Fruit fly (Drosophila melanogaster) whole organism, embryonic: ENCODE measurements around the gene Rab23.

ENCODE experiments used
- B-H1 ChIP-seq: fragments of 200-800 bp; sonication (Bioruptor generic); IDR thresholded peaks from 3 replicates; pipeline ENCODE4 v1.3.6; 2022; ENCODE audit warnings: missing biosample characterization, missing genetic modification characterization
- B-H2 ChIP-seq: fragments of 200-800 bp; sonication (Bioruptor generic); optimal IDR thresholded peaks from 2 replicates; lab custom pipeline; 2018; ENCODE audit warnings: missing biosample characterization, mild to moderate bottlenecking, missing genetic modification characterization
- CG10267 ChIP-seq: fragments of 200-800 bp; sonication (Bioruptor generic); optimal IDR thresholded peaks from 2 replicates; lab custom pipeline; 2018; ENCODE audit warnings: missing biosample characterization, mild to moderate bottlenecking, missing genetic modification characterization, moderate library complexity
- CG11398 ChIP-seq: fragments of 200-800 bp; sonication (Bioruptor generic); optimal IDR thresholded peaks from 2 replicates; lab custom pipeline; 2016; ENCODE audit warnings: missing biosample characterization, missing genetic modification characterization
- CG11456 ChIP-seq: fragments of 200-800 bp; sonication (Bioruptor generic); IDR thresholded peaks from 3 replicates; pipeline ENCODE4 v1.3.6; 2022; ENCODE audit warnings: missing biosample characterization, missing genetic modification characterization
- CG1529 ChIP-seq: fragments of 200-800 bp; sonication (Bioruptor generic); optimal IDR thresholded peaks from 3 replicates; lab custom pipeline; 2018; ENCODE audit warnings: missing biosample characterization, missing genetic modification characterization
- CG15601 ChIP-seq: fragments of 200-800 bp; sonication (Bioruptor generic); optimal IDR thresholded peaks from 3 replicates; lab custom pipeline; 2019; ENCODE audit warnings: missing biosample characterization, mild to moderate bottlenecking, missing genetic modification characterization, moderate library complexity
- CG17568 ChIP-seq: fragments of 200-800 bp; sonication (Bioruptor generic); optimal IDR thresholded peaks from 2 replicates; lab custom pipeline; 2018; ENCODE audit warnings: missing biosample characterization, mild to moderate bottlenecking, missing genetic modification characterization, moderate library complexity
- CG30431 ChIP-seq: fragments of 200-800 bp; sonication (Bioruptor generic); optimal IDR thresholded peaks from 2 replicates; lab custom pipeline; 2017; ENCODE audit warnings: missing biosample characterization, missing genetic modification characterization
- CG31388 ChIP-seq: fragments of 200-800 bp; sonication (Bioruptor generic); optimal IDR thresholded peaks from 2 replicates; lab custom pipeline; 2016; ENCODE audit warnings: missing biosample characterization, missing genetic modification characterization
- CG3163 ChIP-seq: fragments of 200-800 bp; sonication (Bioruptor generic); optimal IDR thresholded peaks from 3 replicates; lab custom pipeline; 2016; ENCODE audit warnings: missing biosample characterization, missing genetic modification characterization
- CG33557 ChIP-seq: fragments of 200-800 bp; sonication (Bioruptor generic); optimal IDR thresholded peaks from 2 replicates; lab custom pipeline; 2019; ENCODE audit warnings: missing biosample characterization, mild to moderate bottlenecking, missing genetic modification characterization, moderate library complexity
- CG3407 ChIP-seq: fragments of 200-800 bp; sonication (Bioruptor generic); optimal IDR thresholded peaks from 2 replicates; lab custom pipeline; 2018; ENCODE audit warnings: missing biosample characterization, mild to moderate bottlenecking, missing genetic modification characterization
- CG34376 ChIP-seq: fragments of 200-800 bp; sonication (Bioruptor generic); optimal IDR thresholded peaks from 2 replicates; lab custom pipeline; 2018; ENCODE audit warnings: missing biosample characterization, mild to moderate bottlenecking, missing genetic modification characterization
- CG3838 ChIP-seq: fragments of 200-800 bp; sonication (Bioruptor generic); optimal IDR thresholded peaks from 3 replicates; lab custom pipeline; 2016; ENCODE audit warnings: missing biosample characterization, missing genetic modification characterization
- CG42726 ChIP-seq: fragments of 200-800 bp; sonication (Bioruptor generic); IDR thresholded peaks from 2 replicates; pipeline ENCODE4 v1.3.6; 2022; ENCODE audit warnings: missing biosample characterization, missing genetic modification characterization; ENCODE audit not compliant: partially characterized antibody
- CG4707 ChIP-seq: fragments of 200-800 bp; sonication (Bioruptor generic); optimal IDR thresholded peaks from 2 replicates; lab custom pipeline; 2018; ENCODE audit warnings: missing biosample characterization, mild to moderate bottlenecking, missing genetic modification characterization, moderate library complexity
- CG7839 ChIP-seq: fragments of 200-800 bp; sonication (Bioruptor generic); optimal IDR thresholded peaks from 3 replicates; lab custom pipeline; 2018; ENCODE audit warnings: missing biosample characterization, mild to moderate bottlenecking, missing genetic modification characterization, moderate library complexity
- CG8765 ChIP-seq: fragments of 200-800 bp; sonication (Bioruptor generic); IDR thresholded peaks from 2 replicates; pipeline ENCODE4 v1.3.6; 2022; ENCODE audit warnings: missing biosample characterization, missing genetic modification characterization
- CG9932 ChIP-seq: fragments of 200-800 bp; sonication (Bioruptor generic); IDR thresholded peaks from 2 replicates; pipeline ENCODE4 v1.3.6; 2022; ENCODE audit warnings: missing biosample characterization, missing genetic modification characterization
- Dbx ChIP-seq: fragments of 200-800 bp; sonication (Bioruptor generic); IDR thresholded peaks from 3 replicates; pipeline ENCODE4 v1.3.6; 2022; ENCODE audit warnings: missing biosample characterization, missing genetic modification characterization
- Doc2 ChIP-seq: fragments of 200-800 bp; sonication (Bioruptor generic); IDR thresholded peaks from 2 replicates; pipeline ENCODE4 v1.3.6; 2022; ENCODE audit warnings: missing biosample characterization, missing genetic modification characterization
- Dp ChIP-seq: fragments of 200-800 bp; sonication (Bioruptor generic); optimal IDR thresholded peaks from 2 replicates; lab custom pipeline; 2018; ENCODE audit warnings: missing biosample characterization, mild to moderate bottlenecking, missing genetic modification characterization, moderate library complexity
- Elba2 ChIP-seq: fragments of 200-800 bp; sonication (Bioruptor generic); optimal IDR thresholded peaks from 3 replicates; lab custom pipeline; 2016; ENCODE audit warnings: missing biosample characterization, missing genetic modification characterization
- H2.0 ChIP-seq: fragments of 200-800 bp; sonication (Bioruptor generic); IDR thresholded peaks from 2 replicates; pipeline ENCODE4 v1.3.6; 2022; ENCODE audit warnings: missing biosample characterization, missing genetic modification characterization
- HmgZ ChIP-seq: fragments of 200-800 bp; sonication (Bioruptor generic); optimal IDR thresholded peaks from 2 replicates; lab custom pipeline; 2018; ENCODE audit warnings: missing biosample characterization, mild to moderate bottlenecking, missing genetic modification characterization
- Hr39 ChIP-seq: fragments of >200 bp; optimal IDR thresholded peaks from 2 replicates; lab custom pipeline; 2017
- Lpt ChIP-seq: fragments of >200 bp; optimal IDR thresholded peaks from 2 replicates; lab custom pipeline; 2018; ENCODE audit warnings: missing biosample characterization, missing genetic modification characterization
- Rfx ChIP-seq: fragments of 200-800 bp; sonication (Bioruptor generic); IDR thresholded peaks from 2 replicates; pipeline ENCODE4 v1.3.6; 2022; ENCODE audit warnings: missing biosample characterization, missing genetic modification characterization
- ara ChIP-seq: fragments of 200-800 bp; sonication (Bioruptor generic); IDR thresholded peaks from 2 replicates; pipeline ENCODE4 v1.3.6; 2022; ENCODE audit warnings: missing biosample characterization, missing genetic modification characterization
- cwo ChIP-seq: fragments of 200-800 bp; sonication (Bioruptor generic); optimal IDR thresholded peaks from 3 replicates; lab custom pipeline; 2017; ENCODE audit warnings: missing biosample characterization, missing genetic modification characterization, mild to moderate bottlenecking, moderate library complexity, missing genetic modification reagents
- danr ChIP-seq: fragments of 200-800 bp; sonication (Bioruptor generic); IDR thresholded peaks from 2 replicates; pipeline ENCODE4 v1.3.6; 2022; ENCODE audit warnings: missing biosample characterization, missing genetic modification characterization
- disco-r ChIP-seq: fragments of 200-800 bp; sonication (Bioruptor generic); optimal IDR thresholded peaks from 2 replicates; lab custom pipeline; 2016; ENCODE audit warnings: missing biosample characterization, missing genetic modification characterization
- dmrt11E ChIP-seq: fragments of 200-800 bp; sonication (Bioruptor generic); optimal IDR thresholded peaks from 3 replicates; lab custom pipeline; 2018; ENCODE audit warnings: missing biosample characterization, mild to moderate bottlenecking, missing genetic modification characterization, moderate library complexity
- gfzf ChIP-seq: fragments of 200-800 bp; sonication (Bioruptor generic); optimal IDR thresholded peaks from 2 replicates; lab custom pipeline; 2016; ENCODE audit warnings: missing biosample characterization, mild to moderate bottlenecking, missing genetic modification characterization, moderate library complexity
- her ChIP-seq: fragments of 200-800 bp; sonication (Bioruptor generic); optimal IDR thresholded peaks from 2 replicates; lab custom pipeline; 2016; ENCODE audit warnings: missing biosample characterization, missing genetic modification characterization
- hth ChIP-seq: fragments of >200 bp; optimal IDR thresholded peaks from 2 replicates; lab custom pipeline; 2017; ENCODE audit warnings: inconsistent platforms
- ind ChIP-seq: fragments of 200-800 bp; sonication (Bioruptor generic); optimal IDR thresholded peaks from 3 replicates; lab custom pipeline; 2016; ENCODE audit warnings: missing biosample characterization, missing genetic modification characterization
- inv ChIP-seq: fragments of 200-800 bp; sonication (Bioruptor generic); IDR thresholded peaks from 2 replicates; pipeline ENCODE4 v1.3.6; 2022; ENCODE audit warnings: missing biosample characterization, missing genetic modification characterization; ENCODE audit not compliant: partially characterized antibody
- nerfin-1 ChIP-seq: fragments of 200-800 bp; sonication (Bioruptor generic); optimal IDR thresholded peaks from 3 replicates; lab custom pipeline; 2019; ENCODE audit warnings: missing biosample characterization, mild to moderate bottlenecking, missing genetic modification characterization, moderate library complexity
- nom ChIP-seq: fragments of 200-800 bp; sonication (Bioruptor generic); optimal IDR thresholded peaks from 2 replicates; lab custom pipeline; 2017; ENCODE audit warnings: missing biosample characterization, missing genetic modification characterization, mild to moderate bottlenecking, moderate library complexity, missing genetic modification reagents
- pum ChIP-seq: fragments of 200-800 bp; sonication (Bioruptor generic); optimal IDR thresholded peaks from 2 replicates; lab custom pipeline; 2016; ENCODE audit warnings: missing biosample characterization, missing genetic modification characterization
- schlank ChIP-seq: fragments of 200-800 bp; sonication (Bioruptor generic); optimal IDR thresholded peaks from 2 replicates; lab custom pipeline; 2018; ENCODE audit warnings: missing biosample characterization, mild to moderate bottlenecking, missing genetic modification characterization
- sens ChIP-seq: fragments of 200-800 bp; sonication (Bioruptor generic); peaks from one replicate; lab custom pipeline; 2016; ENCODE audit warnings: missing biosample characterization, missing genetic modification characterization
- slbo ChIP-seq: fragments of 200-800 bp; sonication (Bioruptor generic); IDR thresholded peaks from 2 replicates; pipeline ENCODE4 v1.3.6; 2022; ENCODE audit warnings: missing biosample characterization, missing genetic modification characterization
- tx ChIP-seq: fragments of 200-800 bp; sonication (Bioruptor generic); optimal IDR thresholded peaks from 2 replicates; lab custom pipeline; 2016; ENCODE audit warnings: missing biosample characterization, missing genetic modification characterization
- vnd ChIP-seq: fragments of 200-800 bp; sonication (Bioruptor generic); IDR thresholded peaks from 3 replicates; pipeline ENCODE4 v1.3.6; 2022; ENCODE audit warnings: missing biosample characterization, missing genetic modification characterization; ENCODE audit not compliant: partially characterized antibody
- zen2 ChIP-seq: fragments of 200-800 bp; sonication (Bioruptor generic); IDR thresholded peaks from 3 replicates; pipeline ENCODE4 v1.3.6; 2022; ENCODE audit warnings: missing biosample characterization, missing genetic modification characterization; ENCODE audit not compliant: partially characterized antibody
- zfh1 ChIP-seq: fragments of 200-800 bp; sonication (Bioruptor generic); IDR thresholded peaks from 3 replicates; pipeline ENCODE4 v1.3.6; 2022; ENCODE audit warnings: missing biosample characterization, missing genetic modification characterization

Gene Rab23

dm6 chr3R:5648569-5649476 lies 36.4 kb downstream of the Rab23 start, which contains the start of the genes MTA1-like and Sec23 (continued):
- TF ChIP-seq CG11456 (GFP tag; lab: Robert Waterston, UW), result peak; percentile 45; the same call in 1 of the 3 replicates
- TF ChIP-seq CG4707 (GFP tag; lab: Kevin White, UChicago), result no peak
- no peak for TF ChIP-seq ara (GFP tag; lab: Robert Waterston, UW)
- no peak for TF ChIP-seq disco-r (GFP tag; lab: Kevin White, UChicago)
- TF ChIP-seq Lpt (GFP tag; lab: Kevin White, UChicago), result no peak
- TF ChIP-seq Rfx (GFP tag; lab: Robert Waterston, UW), result peak; percentile 71
- TF ChIP-seq H2.0 (GFP tag; lab: Robert Waterston, UW), result no peak
- TF ChIP-seq CG42726, result peak; percentile 75
- TF ChIP-seq CG33557 (GFP tag; lab: Kevin White, UChicago), result peak; percentile 48
- TF ChIP-seq B-H2, result no peak
- TF ChIP-seq Dbx (GFP tag; lab: Robert Waterston, UW), result 0 out of 3 replicates have a peak, but pooled peaks have one; percentile 20
- no peak for TF ChIP-seq CG31388 (GFP tag; lab: Kevin White, UChicago)
- no peak for TF ChIP-seq Hr39 (lab: Kevin White, UChicago)
- TF ChIP-seq Dp (GFP tag; lab: Kevin White, UChicago), result peak; percentile 5
- TF ChIP-seq CG3163, result no peak
- peak; percentile 14 for TF ChIP-seq tx (GFP tag; lab: Kevin White, UChicago)
- no peak for TF ChIP-seq CG30431 (GFP tag; lab: Kevin White, UChicago)
- TF ChIP-seq cwo, result no peak
- peak; percentile 14 for TF ChIP-seq CG1529 (GFP tag; lab: Kevin White, UChicago)
- no peak for TF ChIP-seq B-H1
- TF ChIP-seq nerfin-1, result peak; percentile 9
- TF ChIP-seq ind (GFP tag; lab: Kevin White, UChicago), result peak; percentile 61
- no peak for TF ChIP-seq her
- TF ChIP-seq Elba2, result peak; percentile 82
- no peak; the same call in 1 of the 2 replicates for TF ChIP-seq danr
- TF ChIP-seq CG34376, result peak; percentile 46
- no peak; the same call in 1 of the 2 replicates for TF ChIP-seq CG8765 (GFP tag; lab: Robert Waterston, UW)
- peak; percentile 66 for TF ChIP-seq dmrt11E (tag; lab: Kevin White, UChicago)
- TF ChIP-seq HmgZ (tag; lab: Kevin White, UChicago), result peak; percentile 26
- peak; percentile 13 for TF ChIP-seq gfzf
- no peak for TF ChIP-seq Doc2 (GFP tag; lab: Robert Waterston, UW)
- no peak for TF ChIP-seq CG17568 (GFP tag; lab: Kevin White, UChicago)
- peak; percentile 72 for TF ChIP-seq slbo (GFP tag; lab: Robert Waterston, UW)
- no peak for TF ChIP-seq nom (GFP tag; lab: Kevin White, UChicago)
- no peak for TF ChIP-seq CG3838 (GFP tag; lab: Kevin White, UChicago)
- TF ChIP-seq inv (GFP tag; lab: Robert Waterston, UW), result peak; percentile 96
- TF ChIP-seq CG10267, result peak; percentile 80
- no peak for TF ChIP-seq pum
- peak; percentile 64 for TF ChIP-seq CG15601 (tag; lab: Kevin White, UChicago)
- TF ChIP-seq schlank (tag; lab: Kevin White, UChicago), result no peak
- TF ChIP-seq zen2 (GFP tag; lab: Robert Waterston, UW), result peak; percentile 85; the same call in 2 of the 3 replicates
- TF ChIP-seq sens (GFP tag; lab: Kevin White, UChicago), result peak; percentile 81
- TF ChIP-seq CG7839 (tag; lab: Kevin White, UChicago), result peak; percentile 68
- TF ChIP-seq CG9932, result peak; percentile 80
- no peak for TF ChIP-seq CG11398
- peak; percentile 10 for TF ChIP-seq CG3407
- TF ChIP-seq hth, result no peak
- peak; percentile 95 for TF ChIP-seq vnd (GFP tag; lab: Robert Waterston, UW)
- TF ChIP-seq zfh1 (GFP tag; lab: Robert Waterston, UW), result 0 out of 3 replicates have a peak, but pooled peaks have one; percentile 27
